Worm (Caenorhabditis elegans) whole organism, L1 larva: ENCODE data around the gene F37A8.2.

Experiments used
- fos-1 ChIP-seq: fragments of 150-350 bp; optimal IDR thresholded peaks from 2 replicates; lab custom pipeline; 2014; ENCODE audit warnings: missing biosample characterization, missing genetic modification characterization
- nhr-11 ChIP-seq: fragments of 150-350 bp; optimal IDR thresholded peaks from 2 replicates; lab custom pipeline; 2014; ENCODE audit warnings: missing biosample characterization, missing genetic modification characterization

DNA sequence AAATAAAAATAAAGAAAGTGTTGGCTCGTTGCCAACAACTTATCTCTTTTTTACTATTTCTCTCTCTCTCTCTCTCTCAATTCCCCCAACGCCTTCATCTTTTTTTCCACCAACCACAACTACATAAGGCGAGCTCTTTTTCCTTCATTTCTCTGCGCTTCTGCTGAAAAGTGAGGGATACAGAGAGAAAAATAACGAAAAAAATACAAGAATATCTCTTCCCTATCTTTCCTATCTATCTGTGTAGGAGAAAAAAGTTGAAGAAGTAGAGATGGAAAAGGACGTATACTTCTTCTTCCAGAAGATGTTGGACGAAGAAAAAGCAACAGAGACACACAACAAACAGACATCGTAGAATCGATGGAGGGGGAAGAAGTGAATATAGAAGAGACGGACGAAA lies 32.5 kb downstream of the F37A8.2 start:
- TF ChIP-seq nhr-11 (no peak), fos-1 (tag; lab: Kevin White, UChicago) (no peak)
